Worm (Caenorhabditis elegans) whole organism, L4/young adult: ENCODE results near the gene Y53C12B.1.

Experiments used
- W03F9.2 ChIP-seq: fragments of 150-350 bp; optimal IDR thresholded peaks from 2 replicates; lab custom pipeline; 2014; ENCODE audit warnings: missing biosample characterization, missing genetic modification characterization
- dao-5 ChIP-seq: sonication (generic microtip); optimal IDR thresholded peaks from 2 replicates; lab custom pipeline; 2016; ENCODE audit warnings: missing genotype, missing genetic modification characterization, moderate library complexity, missing compliant biosample characterization
- him-1 ChIP-seq: sonication (generic microtip); optimal IDR thresholded peaks from 2 replicates; lab custom pipeline; 2016; ENCODE audit warnings: missing genotype, missing genetic modification reagents, missing genetic modification characterization, missing compliant biosample characterization

DNA sequence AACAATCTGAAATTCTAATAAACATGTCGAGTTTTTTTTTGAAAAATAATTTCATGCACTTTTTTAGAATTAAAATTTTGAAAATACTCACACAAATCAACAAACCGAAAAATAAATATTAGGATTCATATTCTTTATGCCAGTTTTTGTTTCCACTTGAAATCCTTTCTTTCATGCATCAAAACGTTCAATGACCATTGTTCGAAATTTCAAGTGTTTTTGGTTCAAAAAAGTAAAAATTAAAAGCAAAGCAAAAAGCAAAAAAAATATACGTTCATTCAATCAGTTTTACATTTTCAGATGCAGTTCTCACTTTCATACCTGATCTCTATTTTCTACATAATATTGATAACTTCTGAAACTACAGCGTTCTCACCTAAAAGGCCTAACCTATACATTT is 7.9 kb upstream of the Y53C12B.1 start, which contains the start of gene ZK1321.1:
- TF ChIP-seq dao-5 (tag; lab: Kevin White, UChicago) (no peak), W03F9.2 (tag; lab: Kevin White, UChicago) (no peak), him-1 (no peak)
